Fruit fly (Drosophila melanogaster) whole organism, pupa: ENCODE measurements around the gene tgy.

Experiments
- CG12605 ChIP-seq: fragments of 200-800 bp; sonication (Bioruptor generic); IDR thresholded peaks from 2 replicates; pipeline ENCODE4 v1.3.6; 2022; ENCODE audit warnings: missing biosample characterization, missing genetic modification characterization
- CG13204 ChIP-seq: fragments of 200-800 bp; sonication (Bioruptor generic); optimal IDR thresholded peaks from 2 replicates; lab custom pipeline; 2018; ENCODE audit warnings: missing biosample characterization, mild to moderate bottlenecking, missing genetic modification characterization, moderate library complexity
- CG14655 ChIP-seq: fragments of 200-800 bp; sonication (Bioruptor generic); optimal IDR thresholded peaks from 3 replicates; lab custom pipeline; 2017; ENCODE audit warnings: mild to moderate bottlenecking, missing biosample characterization, missing genetic modification reagents, missing genetic modification characterization
- CG15710 ChIP-seq: fragments of 200-800 bp; sonication (Bioruptor generic); optimal IDR thresholded peaks from 2 replicates; lab custom pipeline; 2018; ENCODE audit warnings: missing biosample characterization, mild to moderate bottlenecking, missing genetic modification characterization, moderate library complexity
- CG17806 ChIP-seq: fragments of 200-800 bp; sonication (Bioruptor generic); optimal IDR thresholded peaks from 2 replicates; lab custom pipeline; 2018; ENCODE audit warnings: missing biosample characterization, mild to moderate bottlenecking, missing genetic modification characterization, moderate library complexity
- CG32121 ChIP-seq: fragments of 200-800 bp; sonication (Bioruptor generic); IDR thresholded peaks from 2 replicates; pipeline ENCODE4 v1.3.6; 2022; ENCODE audit warnings: missing biosample characterization, missing genetic modification characterization
- CG8301 ChIP-seq: fragments of 200-800 bp; sonication (Bioruptor generic); optimal IDR thresholded peaks from 2 replicates; lab custom pipeline; 2018; ENCODE audit warnings: missing biosample characterization, mild to moderate bottlenecking, missing genetic modification characterization
- EcR ChIP-seq: fragments of 200-800 bp; sonication (Bioruptor generic); optimal IDR thresholded peaks from 3 replicates; lab custom pipeline; 2019; ENCODE audit warnings: missing biosample characterization, missing genetic modification characterization, mild to moderate bottlenecking, moderate library complexity, missing genetic modification reagents
- Ets98B ChIP-seq: fragments of 200-800 bp; sonication (Bioruptor generic); IDR thresholded peaks from 2 replicates; pipeline ENCODE4 v1.3.6; 2022; ENCODE audit warnings: missing biosample characterization, missing genetic modification characterization
- fd96Ca ChIP-seq: fragments of 200-800 bp; sonication (Bioruptor generic); IDR thresholded peaks from 3 replicates; pipeline ENCODE4 v1.3.6; 2022; ENCODE audit warnings: missing biosample characterization, missing genetic modification characterization
- gl ChIP-seq: fragments of 200-800 bp; sonication (Bioruptor generic); optimal IDR thresholded peaks from 2 replicates; lab custom pipeline; 2018; ENCODE audit warnings: missing biosample characterization, mild to moderate bottlenecking, missing genetic modification characterization
- rn ChIP-seq: fragments of 200-800 bp; sonication (Bioruptor generic); IDR thresholded peaks from 2 replicates; pipeline ENCODE4 v1.3.6; 2022; ENCODE audit warnings: missing biosample characterization, missing genetic modification characterization

tgy gene

dm6 chrX:19083190-19083589, 43.9 kb downstream of the tgy start, which contains the start of gene CG7423:
TSS of gene CG7423 (minus strand) at chrX:19083290.
- TF ChIP-seq CG12605 (GFP tag; lab: Robert Waterston, UW) (no peak), EcR (GFP tag; lab: Kevin White, UChicago) (no peak), CG13204 (no peak)

- TF ChIP-seq EcR (GFP tag; lab: Kevin White, UChicago) = no peak
- no peak for TF ChIP-seq rn (GFP tag; lab: Robert Waterston, UW)
- TF ChIP-seq CG17806 (tag; lab: Kevin White, UChicago) = no peak
- TF ChIP-seq CG13204 = no peak
- no peak for TF ChIP-seq gl (tag; lab: Kevin White, UChicago)
- TF ChIP-seq CG32121 (GFP tag; lab: Robert Waterston, UW) = no peak
- TF ChIP-seq CG8301 (tag; lab: Kevin White, UChicago) = no peak
- TF ChIP-seq CG14655 (GFP tag; lab: Kevin White, UChicago) = no peak
- TF ChIP-seq CG12605 (GFP tag; lab: Robert Waterston, UW) = no peak
- no peak for TF ChIP-seq Ets98B (GFP tag; lab: Robert Waterston, UW)
- no peak for TF ChIP-seq CG15710
- no peak for TF ChIP-seq fd96Ca (GFP tag; lab: Robert Waterston, UW)
These were observed 45.8 kb downstream of the tgy start, which contains the start of gene CG14191 for dm6 chrX:19081365-19081764. TSS of gene CG14191 (plus strand) at chrX:19081665.

dm6 chrX:19077420-19077819, 49.7 kb downstream of the tgy start, which contains the start of gene CG7406:
TSS of gene CG7406 (plus strand) at chrX:19077720.
- no peak for TF ChIP-seq CG8301 (tag; lab: Kevin White, UChicago)
- no peak for TF ChIP-seq fd96Ca (GFP tag; lab: Robert Waterston, UW)
- no peak for TF ChIP-seq CG17806 (tag; lab: Kevin White, UChicago)
- no peak for TF ChIP-seq EcR (GFP tag; lab: Kevin White, UChicago)
